Fruit fly (Drosophila melanogaster) whole organism, embryonic: ENCODE results near the gene jus.

Experiments
- CG10147 ChIP-seq: fragments of 200-800 bp; sonication (Bioruptor generic); optimal IDR thresholded peaks from 2 replicates; lab custom pipeline; 2019; ENCODE audit warnings: missing biosample characterization, mild to moderate bottlenecking, missing genetic modification characterization, moderate library complexity
- CG10959 ChIP-seq: fragments of 200-800 bp; sonication (Bioruptor generic); IDR thresholded peaks from 2 replicates; pipeline ENCODE4 v1.3.6; 2022; ENCODE audit warnings: missing biosample characterization, missing genetic modification characterization
- CG12219 ChIP-seq: fragments of 200-800 bp; sonication (Bioruptor generic); optimal IDR thresholded peaks from 3 replicates; lab custom pipeline; 2018; ENCODE audit warnings: missing biosample characterization, mild to moderate bottlenecking, missing genetic modification characterization
- CG1233 ChIP-seq: fragments of 200-800 bp; sonication (Bioruptor generic); optimal IDR thresholded peaks from 4 replicates; lab custom pipeline; 2018; ENCODE audit warnings: missing biosample characterization, mild to moderate bottlenecking, missing genetic modification characterization
- CG13424 ChIP-seq: fragments of 200-800 bp; sonication (Bioruptor generic); optimal IDR thresholded peaks from 2 replicates; lab custom pipeline; 2019; ENCODE audit warnings: missing biosample characterization, mild to moderate bottlenecking, missing genetic modification characterization, moderate library complexity
- CG18599 ChIP-seq: fragments of 200-800 bp; sonication (Bioruptor generic); optimal IDR thresholded peaks from 3 replicates; lab custom pipeline; 2017; ENCODE audit warnings: missing biosample characterization, missing genetic modification characterization, mild to moderate bottlenecking, moderate library complexity, missing genetic modification reagents
- CG18619 ChIP-seq: fragments of 200-800 bp; sonication (Bioruptor generic); optimal IDR thresholded peaks from 3 replicates; lab custom pipeline; 2017; ENCODE audit warnings: missing biosample characterization, mild to moderate bottlenecking, missing genetic modification characterization
- CG2199 ChIP-seq: fragments of 200-800 bp; sonication (Bioruptor generic); IDR thresholded peaks from 3 replicates; pipeline ENCODE4 v1.3.6; 2022; ENCODE audit warnings: missing biosample characterization, missing genetic modification characterization
- CG2889 ChIP-seq: fragments of 200-800 bp; sonication (Bioruptor generic); IDR thresholded peaks from 3 replicates; pipeline ENCODE4 v1.3.6; 2022; ENCODE audit warnings: missing biosample characterization, missing genetic modification characterization
- CG31388 ChIP-seq: fragments of 200-800 bp; sonication (Bioruptor generic); optimal IDR thresholded peaks from 2 replicates; lab custom pipeline; 2016; ENCODE audit warnings: missing biosample characterization, missing genetic modification characterization
- CG33213 ChIP-seq: fragments of 200-800 bp; sonication (Bioruptor generic); optimal IDR thresholded peaks from 3 replicates; lab custom pipeline; 2016; ENCODE audit warnings: missing biosample characterization, missing genetic modification characterization
- CG3407 ChIP-seq: fragments of 200-800 bp; sonication (Bioruptor generic); optimal IDR thresholded peaks from 2 replicates; lab custom pipeline; 2018; ENCODE audit warnings: missing biosample characterization, mild to moderate bottlenecking, missing genetic modification characterization
- CG34376 ChIP-seq: fragments of 200-800 bp; sonication (Bioruptor generic); optimal IDR thresholded peaks from 2 replicates; lab custom pipeline; 2018; ENCODE audit warnings: missing biosample characterization, mild to moderate bottlenecking, missing genetic modification characterization
- CG6854 ChIP-seq: fragments of 200-800 bp; sonication (Bioruptor generic); optimal IDR thresholded peaks from 3 replicates; lab custom pipeline; 2017; ENCODE audit warnings: missing biosample characterization, mild to moderate bottlenecking, missing genetic modification characterization
- CG7357 ChIP-seq: fragments of 200-800 bp; sonication (Bioruptor generic); IDR thresholded peaks from 3 replicates; pipeline ENCODE4 v1.3.6; 2022; ENCODE audit warnings: missing biosample characterization, missing genetic modification characterization
- CG7786 ChIP-seq: fragments of 200-800 bp; sonication (Bioruptor generic); optimal IDR thresholded peaks from 2 replicates; lab custom pipeline; 2016; ENCODE audit warnings: missing biosample characterization, missing genetic modification characterization
- CG7928 ChIP-seq: fragments of 200-800 bp; sonication (Bioruptor generic); optimal IDR thresholded peaks from 2 replicates; lab custom pipeline; 2017; ENCODE audit warnings: missing biosample characterization, mild to moderate bottlenecking, missing genetic modification characterization
- CG8478 ChIP-seq: fragments of >200 bp; optimal IDR thresholded peaks from 2 replicates; lab custom pipeline; 2018
- Camta ChIP-seq: fragments of 200-800 bp; sonication (Bioruptor generic); optimal IDR thresholded peaks from 2 replicates; lab custom pipeline; 2016; ENCODE audit warnings: missing biosample characterization, missing genetic modification characterization
- CkIIα-i1 ChIP-seq: fragments of 200-800 bp; sonication (Bioruptor generic); IDR thresholded peaks from 2 replicates; pipeline ENCODE4 v1.3.6; 2022; ENCODE audit warnings: missing biosample characterization, missing genetic modification characterization
- D19A ChIP-seq: fragments of 200-800 bp; optimal IDR thresholded peaks from 3 replicates; lab custom pipeline; 2019; ENCODE audit warnings: missing biosample characterization, mild to moderate bottlenecking, missing genetic modification characterization, moderate library complexity
- GATAe ChIP-seq: fragments of 200-800 bp; sonication (Bioruptor generic); conservative IDR thresholded peaks from 2 replicates; pipeline ENCODE4 v1.3.6; 2022; ENCODE audit warnings: missing biosample characterization, missing genetic modification characterization
- Kr ChIP-seq: fragments of 200-800 bp; sonication (Bioruptor generic); optimal IDR thresholded peaks from 2 replicates; lab custom pipeline; 2017; ENCODE audit warnings: missing biosample characterization, mild to moderate bottlenecking, missing genetic modification characterization
- Nf-YC ChIP-seq: fragments of 200-800 bp; optimal IDR thresholded peaks from 3 replicates; lab custom pipeline; 2019; ENCODE audit warnings: missing biosample characterization, mild to moderate bottlenecking, missing genetic modification characterization, moderate library complexity
- ac ChIP-seq: fragments of 200-800 bp; sonication (Bioruptor generic); optimal IDR thresholded peaks from 3 replicates; lab custom pipeline; 2017; ENCODE audit warnings: missing biosample characterization, mild to moderate bottlenecking, missing genetic modification characterization
- cad ChIP-seq: fragments of >200 bp; optimal IDR thresholded peaks from 2 replicates; lab custom pipeline; 2017; ENCODE audit warnings: missing biosample characterization, missing genetic modification characterization
- chinmo ChIP-seq: fragments of 200-800 bp; sonication (Bioruptor generic); IDR thresholded peaks from 4 replicates; pipeline ENCODE4 v1.3.6; 2022; ENCODE audit warnings: missing biosample characterization, missing genetic modification characterization; ENCODE audit not compliant: partially characterized antibody
- croc ChIP-seq: fragments of 200-800 bp; sonication (Bioruptor generic); conservative IDR thresholded peaks from 3 replicates; pipeline ENCODE4 v1.3.6; 2022; ENCODE audit warnings: missing biosample characterization, missing genetic modification characterization
- cwo ChIP-seq: fragments of 200-800 bp; sonication (Bioruptor generic); optimal IDR thresholded peaks from 3 replicates; lab custom pipeline; 2017; ENCODE audit warnings: missing biosample characterization, missing genetic modification characterization, mild to moderate bottlenecking, moderate library complexity, missing genetic modification reagents
- da ChIP-seq: fragments of 200-800 bp; sonication (Bioruptor generic); optimal IDR thresholded peaks from 2 replicates; lab custom pipeline; 2016; ENCODE audit warnings: missing biosample characterization, missing genetic modification characterization
- dimm ChIP-seq: fragments of 200-800 bp; sonication (Bioruptor generic); IDR thresholded peaks from 2 replicates; pipeline ENCODE4 v1.3.6; 2022; ENCODE audit warnings: missing biosample characterization, missing genetic modification characterization
- esg ChIP-seq: fragments of 200-800 bp; sonication (Bioruptor generic); conservative IDR thresholded peaks from 2 replicates; pipeline ENCODE4 v1.3.6; 2022; ENCODE audit warnings: missing biosample characterization, missing genetic modification characterization
- exex ChIP-seq: fragments of 200-800 bp; sonication (Bioruptor generic); optimal IDR thresholded peaks from 4 replicates; lab custom pipeline; 2018; ENCODE audit warnings: missing biosample characterization, mild to moderate bottlenecking, missing genetic modification characterization, moderate library complexity
- fd102C ChIP-seq: fragments of 200-800 bp; sonication (Bioruptor generic); optimal IDR thresholded peaks from 2 replicates; lab custom pipeline; 2018; ENCODE audit warnings: missing biosample characterization, mild to moderate bottlenecking, missing genetic modification characterization, moderate library complexity
- fru ChIP-seq: fragments of >200 bp; optimal IDR thresholded peaks from 2 replicates; lab custom pipeline; 2017
- grn ChIP-seq: fragments of 200-800 bp; sonication (Bioruptor generic); optimal IDR thresholded peaks from 3 replicates; lab custom pipeline; 2017; ENCODE audit warnings: missing biosample characterization, missing genetic modification characterization
- mirr ChIP-seq: fragments of 200-800 bp; sonication (Bioruptor generic); optimal IDR thresholded peaks from 3 replicates; lab custom pipeline; 2018; ENCODE audit warnings: missing biosample characterization, mild to moderate bottlenecking, missing genetic modification characterization
- mld ChIP-seq: fragments of 200-800 bp; sonication (Bioruptor generic); IDR thresholded peaks from 3 replicates; pipeline ENCODE4 v1.3.6; 2022; ENCODE audit warnings: missing biosample characterization, missing genetic modification characterization; ENCODE audit not compliant: partially characterized antibody
- pfk ChIP-seq: fragments of 200-800 bp; sonication (Bioruptor generic); optimal IDR thresholded peaks from 2 replicates; lab custom pipeline; 2018; ENCODE audit warnings: missing biosample characterization, mild to moderate bottlenecking, missing genetic modification characterization, moderate library complexity
- pnt ChIP-seq: fragments of 200-800 bp; sonication (Bioruptor generic); optimal IDR thresholded peaks from 3 replicates; lab custom pipeline; 2016; ENCODE audit warnings: missing biosample characterization, missing genetic modification characterization
- psq ChIP-seq: fragments of 200-800 bp; sonication (Bioruptor generic); optimal IDR thresholded peaks from 2 replicates; lab custom pipeline; 2017; ENCODE audit warnings: missing biosample characterization, missing genetic modification characterization
- sd ChIP-seq: fragments of 200-800 bp; sonication (Bioruptor generic); optimal IDR thresholded peaks from 3 replicates; lab custom pipeline; 2018; ENCODE audit warnings: missing biosample characterization, mild to moderate bottlenecking, missing genetic modification characterization, moderate library complexity
- sens ChIP-seq: fragments of 200-800 bp; sonication (Bioruptor generic); peaks from one replicate; lab custom pipeline; 2016; ENCODE audit warnings: missing biosample characterization, missing genetic modification characterization
- sug ChIP-seq: fragments of 200-800 bp; optimal IDR thresholded peaks from 2 replicates; lab custom pipeline; 2019; ENCODE audit warnings: missing biosample characterization, mild to moderate bottlenecking, missing genetic modification characterization, moderate library complexity
- toy ChIP-seq: fragments of 200-800 bp; sonication (Bioruptor generic); IDR thresholded peaks from 2 replicates; pipeline ENCODE4 v1.3.6; 2022; ENCODE audit warnings: missing biosample characterization, missing genetic modification characterization
- trh ChIP-seq: fragments of 200-800 bp; sonication (Bioruptor generic); optimal IDR thresholded peaks from 2 replicates; lab custom pipeline; 2016; ENCODE audit warnings: missing biosample characterization, missing genetic modification characterization
- vvl ChIP-seq: fragments of 200-800 bp; sonication (Bioruptor generic); IDR thresholded peaks from 2 replicates; pipeline ENCODE4 v1.3.6; 2022; ENCODE audit warnings: missing biosample characterization, missing genetic modification characterization
- zf30C ChIP-seq: fragments of 200-800 bp; sonication (Bioruptor generic); optimal IDR thresholded peaks from 3 replicates; lab custom pipeline; 2018; ENCODE audit warnings: missing biosample characterization, mild to moderate bottlenecking, missing genetic modification characterization

jus gene

DNA sequence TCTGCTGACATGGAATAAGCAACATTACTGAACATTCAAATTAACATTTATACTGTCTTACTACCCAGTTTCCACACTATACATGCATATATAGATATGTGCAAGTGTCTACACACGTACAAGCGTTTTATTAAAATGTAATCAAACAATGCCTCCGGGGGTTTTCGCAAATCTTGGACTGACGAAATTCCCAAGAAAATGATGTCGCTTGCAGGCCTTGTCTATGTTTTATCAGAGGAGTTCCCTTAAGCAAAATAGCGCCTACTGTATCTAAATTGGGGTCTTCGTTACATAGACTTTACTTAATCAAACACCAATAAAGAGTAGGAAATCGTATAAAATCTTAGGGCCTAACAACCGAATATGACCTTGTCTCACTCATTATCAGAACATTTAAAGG lies 35.2 kb downstream of the jus start:
- no peak for TF ChIP-seq dimm (GFP tag; lab: Robert Waterston, UW)
- TF ChIP-seq vvl (GFP tag; lab: Robert Waterston, UW), result 0 out of 2 replicates have a peak, but pooled peaks have one; percentile 23
- no peak for TF ChIP-seq CG10959 (GFP tag; lab: Robert Waterston, UW)
- no peak for TF ChIP-seq CG2199 (GFP tag; lab: Robert Waterston, UW)
- no peak for TF ChIP-seq cad
- TF ChIP-seq trh, result no peak
- TF ChIP-seq sens, result peak; percentile 7
- TF ChIP-seq CG10147, result no peak
- no peak for TF ChIP-seq fd102C
- no peak for TF ChIP-seq toy (GFP tag; lab: Robert Waterston, UW)
- TF ChIP-seq pnt (GFP tag; lab: Kevin White, UChicago), result no peak

DNA sequence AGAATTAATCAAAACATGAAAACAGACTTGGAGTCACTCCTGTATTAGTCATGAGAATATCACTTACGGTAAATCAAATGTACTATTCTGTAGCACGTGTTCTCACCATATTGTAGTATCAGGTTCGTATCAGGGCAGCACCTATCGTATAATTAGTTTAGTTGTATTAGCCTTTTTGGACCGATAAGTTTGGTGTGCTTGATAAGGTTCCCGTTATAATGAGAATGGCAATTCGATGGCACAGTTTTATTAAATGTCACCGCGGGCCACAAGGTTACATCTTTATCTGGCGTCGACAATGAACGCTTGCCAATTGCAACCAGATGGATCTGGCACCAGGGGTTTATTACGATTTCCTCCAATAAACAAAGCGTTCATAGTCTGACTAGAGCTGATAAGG lies 36.1 kb downstream of the jus start:
- peak; percentile 95 for TF ChIP-seq cwo (GFP tag; lab: Kevin White, UChicago)
- peak; percentile 83 for TF ChIP-seq sug (tag; lab: Kevin White, UChicago)
- no peak for TF ChIP-seq CG12219
- TF ChIP-seq zf30C (GFP tag; lab: Kevin White, UChicago), result no peak
- no peak for TF ChIP-seq CG31388 (GFP tag; lab: Kevin White, UChicago)
- TF ChIP-seq grn, result peak; percentile 56
- TF ChIP-seq D19A (tag; lab: Kevin White, UChicago), result no peak
- no peak for TF ChIP-seq CG18599 (GFP tag; lab: Kevin White, UChicago)
- TF ChIP-seq Camta (GFP tag; lab: Kevin White, UChicago), result no peak
- peak; percentile 33 for TF ChIP-seq sd (tag; lab: Kevin White, UChicago)
- no peak for TF ChIP-seq croc
- peak; percentile 92 for TF ChIP-seq exex (tag; lab: Kevin White, UChicago)
- peak; percentile 92 for TF ChIP-seq mirr (GFP tag; lab: Kevin White, UChicago)
- no peak for TF ChIP-seq pfk
- peak; percentile 35; the same call in 1 of the 2 replicates for TF ChIP-seq GATAe (GFP tag; lab: Robert Waterston, UW)
- 0 out of 4 replicates have a peak, but pooled peaks have one; percentile 8 for TF ChIP-seq chinmo (GFP tag; lab: Robert Waterston, UW)
- peak; percentile 81 for TF ChIP-seq CG34376 (GFP tag; lab: Kevin White, UChicago)

DNA sequence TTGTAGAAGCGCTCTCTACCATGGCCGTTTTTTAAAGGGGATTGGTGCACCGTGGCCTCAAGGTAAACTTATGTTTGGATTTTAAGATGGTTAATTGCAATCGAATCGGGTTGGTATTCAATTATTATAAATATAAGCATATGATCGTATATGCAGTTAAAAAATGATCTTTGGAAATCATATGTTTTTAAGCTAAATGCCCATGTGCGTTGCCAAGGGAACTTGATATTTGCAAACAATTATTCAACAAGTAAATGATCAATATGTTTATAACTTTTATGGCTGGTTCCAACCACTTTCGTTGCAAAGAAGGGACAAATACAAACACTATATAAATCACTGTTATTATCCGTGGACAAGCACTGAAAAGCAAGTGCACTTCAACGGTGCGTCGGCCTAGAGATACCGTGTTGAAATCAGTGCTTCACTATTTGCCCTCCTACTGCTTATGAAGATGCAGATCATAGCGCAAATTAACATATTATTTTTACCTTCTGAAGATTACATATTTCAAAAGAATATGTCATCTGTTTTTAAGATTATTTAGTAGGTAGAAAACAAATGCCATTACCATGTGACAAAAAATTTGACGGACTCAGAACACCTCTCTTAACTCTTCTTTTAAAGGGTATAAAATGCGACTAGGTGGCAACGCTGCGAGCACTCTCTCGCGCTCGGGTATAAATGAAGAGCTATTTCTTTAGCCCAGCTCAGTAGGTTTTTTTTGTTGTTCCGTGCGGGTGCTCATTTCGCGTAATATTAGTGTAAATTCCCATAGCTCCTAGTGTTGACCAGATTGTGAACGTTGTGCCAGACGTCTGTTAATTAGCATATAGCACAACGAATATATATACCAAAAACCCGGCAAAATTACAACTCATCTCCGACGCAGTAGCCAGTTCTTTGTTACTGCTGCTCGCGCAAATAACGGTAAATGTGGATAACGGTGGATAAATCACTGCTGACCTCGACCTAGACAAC lies 37.1 kb downstream of the jus start, which contains the start of gene rdog:
Gene rdog, plus strand, starts transcription at position 705 of the 981 bp plus-strand sequence.
- TF ChIP-seq ac (GFP tag; lab: Kevin White, UChicago) (peak; percentile 66), CG2889 (no peak), CG18619 (peak; percentile 73), CG7357 (GFP tag; lab: Robert Waterston, UW) (peak; percentile 56; the same call in 2 of the 3 replicates), fru (lab: Kevin White, UChicago) (no peak), CG6854 (GFP tag; lab: Kevin White, UChicago) (peak; percentile 72), esg (GFP tag; lab: Robert Waterston, UW) (peak; percentile 43; the same call in 1 of the 2 replicates), CkIIα-i1 (GFP tag; lab: Robert Waterston, UW) (no peak), Kr (GFP tag; lab: Kevin White, UChicago) (peak; percentile 82), sens (peak; percentile 98), CG33213 (peak; percentile 72), CG1233 (GFP tag; lab: Kevin White, UChicago) (peak; percentile 69), CG8478 (lab: Kevin White, UChicago) (no peak), sug (tag; lab: Kevin White, UChicago) (peak; percentile 77), da (GFP tag; lab: Kevin White, UChicago) (peak; percentile 20), CG13424 (peak; percentile 77), CG7786 (GFP tag; lab: Kevin White, UChicago) (peak; percentile 80), mld (GFP tag; lab: Robert Waterston, UW) (no peak), CG3407 (GFP tag; lab: Kevin White, UChicago) (peak; percentile 13), Nf-YC (tag; lab: Kevin White, UChicago) (peak; percentile 71), psq (peak; percentile 48), CG7928 (GFP tag; lab: Kevin White, UChicago) (peak; percentile 30)
